Worm (Caenorhabditis elegans) whole organism, L1 larva: ENCODE measurements around the gene F48G7.12.

Source experiments
- C04F5.9 ChIP-seq: sonication (generic microtip); optimal IDR thresholded peaks from 2 replicates; lab custom pipeline; 2016; ENCODE audit warnings: missing genetic modification characterization, missing compliant biosample characterization
- C16A3.4 ChIP-seq: fragments of 150-350 bp; optimal IDR thresholded peaks from 2 replicates; lab custom pipeline; 2014; ENCODE audit warnings: missing biosample characterization, missing genetic modification characterization
- C34B4.2 ChIP-seq: sonication (generic microtip); optimal IDR thresholded peaks from 2 replicates; lab custom pipeline; 2017; ENCODE audit warnings: mild to moderate bottlenecking, missing genetic modification characterization, missing compliant biosample characterization
- aly-2 ChIP-seq: fragments of 150-350 bp; optimal IDR thresholded peaks from 2 replicates; lab custom pipeline; 2014; ENCODE audit warnings: missing biosample characterization, missing genetic modification characterization
- ama-1 ChIP-seq: fragments of 150-350 bp; optimal IDR thresholded peaks from 2 replicates; lab custom pipeline; 2014
- blmp-1 ChIP-seq: fragments of 150-350 bp; optimal IDR thresholded peaks from 2 replicates; lab custom pipeline; 2014; ENCODE audit warnings: missing biosample characterization, missing genetic modification characterization
- ceh-82 ChIP-seq, 3 experiments: fragments of 150-350 bp in 1 of 3; sonication (generic microtip) in 2 of 3; optimal IDR thresholded peaks; 2 replicates each; lab custom pipeline; 2014 to 2017; ENCODE audit warnings: missing biosample characterization in 3 of 3, missing genetic modification characterization in 3 of 3
- ceh-90 ChIP-seq: sonication (generic microtip); optimal IDR thresholded peaks from 2 replicates; lab custom pipeline; 2016; ENCODE audit warnings: missing genetic modification characterization, missing compliant biosample characterization
- dpl-1 ChIP-seq, 3 experiments: fragments of 150-350 bp in 2 of 3; sonication (generic microtip) in 1 of 3; optimal IDR thresholded peaks; 2 replicates each; lab custom pipeline; 2014 to 2017; ENCODE audit warnings: missing biosample characterization in 3 of 3, missing genetic modification characterization in 3 of 3, missing genetic modification reagents in 3 of 3
- efl-1 ChIP-seq, 4 experiments: fragments of 150-350 bp; optimal IDR thresholded peaks in 3 of 4; peaks in 1 of 4; 1 replicate in 1 of 4; 2 replicates in 3 of 4; lab custom pipeline; 2014; ENCODE audit warnings: missing biosample characterization in 2 of 4, missing genetic modification characterization in 2 of 4, missing genetic modification reagents in 2 of 4
- efl-3 ChIP-seq: fragments of 200-800 bp; sonication (Bioruptor generic); optimal IDR thresholded peaks from 2 replicates; lab custom pipeline; 2018; ENCODE audit warnings: mild to moderate bottlenecking, missing genetic modification characterization, missing compliant biosample characterization
- egl-13 ChIP-seq: sonication (generic microtip); optimal IDR thresholded peaks from 2 replicates; lab custom pipeline; 2016; ENCODE audit warnings: missing genotype, missing genetic modification reagents, missing genetic modification characterization, missing compliant biosample characterization
- egl-27 ChIP-seq, 2 experiments: fragments of 150-350 bp in 1 of 2; sonication (generic microtip); optimal IDR thresholded peaks; 3 replicates each; lab custom pipeline; 2017 to 2018; ENCODE audit warnings: missing biosample characterization in 2 of 2, missing genetic modification characterization in 2 of 2, missing genetic modification reagents in 2 of 2
- fkh-4 ChIP-seq: sonication (generic microtip); optimal IDR thresholded peaks from 2 replicates; lab custom pipeline; 2016; ENCODE audit warnings: missing compliant biosample characterization, missing genetic modification characterization, borderline replicate concordance
- fkh-8 ChIP-seq: sonication (generic microtip); optimal IDR thresholded peaks from 2 replicates; lab custom pipeline; 2016; ENCODE audit warnings: mild to moderate bottlenecking, missing genetic modification characterization, missing compliant biosample characterization
- hlh-17 ChIP-seq: fragments of 200-800 bp; sonication (Bioruptor generic); optimal IDR thresholded peaks from 2 replicates; lab custom pipeline; 2018; ENCODE audit warnings: missing genetic modification characterization, mild to moderate bottlenecking, missing compliant biosample characterization, moderate library complexity, borderline replicate concordance
- hlh-4 ChIP-seq: sonication (generic microtip); optimal IDR thresholded peaks from 2 replicates; lab custom pipeline; 2016; ENCODE audit warnings: mild to moderate bottlenecking, missing genetic modification characterization, missing compliant biosample characterization
- hpl-2 ChIP-seq: fragments of 150-350 bp; optimal IDR thresholded peaks from 2 replicates; lab custom pipeline; 2014; ENCODE audit warnings: missing biosample characterization, missing genetic modification reagents, missing genetic modification characterization
- jun-1 ChIP-seq: fragments of 150-350 bp; optimal IDR thresholded peaks from 2 replicates; lab custom pipeline; 2014; ENCODE audit warnings: missing biosample characterization, missing genetic modification reagents, missing genetic modification characterization
- lin-15B ChIP-seq: fragments of 150-350 bp; sonication (generic microtip); optimal IDR thresholded peaks from 3 replicates; lab custom pipeline; 2014; ENCODE audit warnings: missing biosample characterization, missing genetic modification characterization
- lin-35 ChIP-seq, 2 experiments: fragments of 150-350 bp; optimal IDR thresholded peaks; 2 replicates each; lab custom pipeline; 2014; ENCODE audit warnings: missing biosample characterization in 2 of 2, missing genetic modification characterization in 2 of 2, missing genetic modification reagents in 2 of 2
- lir-3 ChIP-seq: sonication (generic microtip); optimal IDR thresholded peaks from 2 replicates; lab custom pipeline; 2016; ENCODE audit warnings: mild to moderate bottlenecking, missing genetic modification characterization, moderate library complexity, missing compliant biosample characterization; ENCODE audit not compliant: poor library complexity
- nhr-19 ChIP-seq: fragments of 200-800 bp; sonication (Bioruptor generic); conservative IDR thresholded peaks from 2 replicates; pipeline ENCODE4 v1.3.6; 2022; ENCODE audit warnings: missing genetic modification characterization, missing compliant biosample characterization
- nhr-20 ChIP-seq: sonication (generic microtip); optimal IDR thresholded peaks from 2 replicates; lab custom pipeline; 2016; ENCODE audit warnings: mild to moderate bottlenecking, missing genetic modification characterization, missing compliant biosample characterization
- nhr-85 ChIP-seq: sonication (generic microtip); peaks from one replicate; lab custom pipeline; 2016; ENCODE audit warnings: missing genetic modification characterization, inconsistent platforms, missing compliant biosample characterization
- pqm-1 ChIP-seq: sonication (generic microtip); optimal IDR thresholded peaks from 3 replicates; lab custom pipeline; 2017; ENCODE audit warnings: missing biosample characterization, missing genetic modification characterization
- snpc-4 ChIP-seq: fragments of 150-350 bp; optimal IDR thresholded peaks from 2 replicates; lab custom pipeline; 2014; ENCODE audit warnings: missing biosample characterization, missing genetic modification characterization
- snu-23 ChIP-seq: sonication (generic microtip); optimal IDR thresholded peaks from 2 replicates; lab custom pipeline; 2016; ENCODE audit warnings: missing genetic modification characterization, missing compliant biosample characterization
- sox-4 ChIP-seq: sonication (generic microtip); optimal IDR thresholded peaks from 2 replicates; lab custom pipeline; 2016; ENCODE audit warnings: missing genetic modification characterization, missing compliant biosample characterization
- sptf-1 ChIP-seq: fragments of 150-350 bp; optimal IDR thresholded peaks from 2 replicates; lab custom pipeline; 2014; ENCODE audit warnings: missing biosample characterization, missing genetic modification characterization
- sup-37 ChIP-seq: fragments of 200-800 bp; sonication (Bioruptor generic); optimal IDR thresholded peaks from 2 replicates; lab custom pipeline; 2018; ENCODE audit warnings: mild to moderate bottlenecking, missing genetic modification characterization, missing compliant biosample characterization
- tbx-2 ChIP-seq: sonication (generic microtip); optimal IDR thresholded peaks from 2 replicates; lab custom pipeline; 2016; ENCODE audit warnings: missing genetic modification characterization, missing compliant biosample characterization
- vab-15 ChIP-seq: sonication (generic microtip); optimal IDR thresholded peaks from 2 replicates; lab custom pipeline; 2017; ENCODE audit warnings: missing genotype, mild to moderate bottlenecking, missing genetic modification characterization, missing compliant biosample characterization
- ztf-11 ChIP-seq, 2 experiments: sonication (generic microtip); optimal IDR thresholded peaks; 2 replicates each; lab custom pipeline; 2016 to 2017; ENCODE audit warnings: missing genetic modification characterization in 2 of 2, missing biosample characterization in 1 of 2, missing compliant biosample characterization in 1 of 2

The F48G7.12 gene

DNA sequence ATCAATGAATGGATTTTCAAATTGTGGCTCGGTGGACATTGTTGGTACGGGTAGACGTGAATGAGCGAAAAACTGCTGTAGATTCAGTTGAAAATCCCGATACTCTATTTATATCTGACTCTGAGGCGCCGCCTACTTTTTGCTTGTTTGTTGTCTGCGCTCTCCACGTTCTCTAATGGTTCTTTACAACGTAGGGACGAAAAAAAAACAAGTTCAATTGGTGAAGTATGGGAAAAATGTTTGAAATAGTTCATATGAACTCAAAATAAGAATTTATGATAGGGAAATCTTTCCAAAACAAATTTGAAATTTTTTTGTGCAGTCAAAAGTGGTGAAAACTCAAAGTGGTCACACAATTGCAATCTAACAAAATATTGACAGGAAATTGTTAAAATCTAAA lies 11.2 kb downstream of the F48G7.12 start, which contains the start of gene F48G7.10:
F48G7.10 (minus strand) TSS at position 101 of the 400 bp plus-strand sequence.
- TF ChIP-seq pqm-1 (tag; lab: Kevin White, UChicago) = no peak
- no peak for TF ChIP-seq sup-37 (GFP tag; lab: Kevin White, UChicago)
- TF ChIP-seq nhr-85 (tag; lab: Kevin White, UChicago) = peak; percentile 58
- no peak for TF ChIP-seq fkh-4 (tag; lab: Kevin White, UChicago)
- TF ChIP-seq sox-4 (tag; lab: Kevin White, UChicago) = no peak

ce11 chrV:631832-632231 lies 14.2 kb downstream of the F48G7.12 start:
- TF ChIP-seq egl-27 (tag; optimal IDR thresholded peaks at IDR 0.05; lab: Kevin White, UChicago) (no peak), blmp-1 (tag; lab: Kevin White, UChicago) (no peak), lir-3 (no peak), egl-13 (tag; lab: Kevin White, UChicago) (no peak), snpc-4 (tag; lab: Kevin White, UChicago) (no peak), snu-23 (GFP tag; lab: Kevin White, UChicago) (peak; percentile 30), lin-15B (tag; lab: Kevin White, UChicago) (no peak), efl-3 (GFP tag; lab: Kevin White, UChicago) (no peak), lin-35 (GFP tag; optimal IDR thresholded peaks at IDR 0.05; lab: Kevin White, UChicago) (peak in 1 of 2 experiments; percentile 32), hlh-17 (no peak), sup-37 (GFP tag; lab: Kevin White, UChicago) (no peak), C34B4.2 (tag; lab: Kevin White, UChicago) (no peak), nhr-20 (tag; lab: Kevin White, UChicago) (peak; percentile 29), efl-1 (optimal IDR thresholded peaks at IDR 0.05; lab: Kevin White, UChicago) (peak; percentile 11 to 22), efl-1 (GFP tag; optimal IDR thresholded peaks at IDR 0.05 in 1 of 2; lab: Kevin White, UChicago) (peak in 1 of 2 experiments; percentile 62), C16A3.4 (tag; lab: Kevin White, UChicago) (no peak), ceh-82 (tag; optimal IDR thresholded peaks at IDR 0.05; lab: Kevin White, UChicago) (no peak), dpl-1 (GFP tag; optimal IDR thresholded peaks at IDR 0.05; lab: Kevin White, UChicago) (no peak), nhr-85 (tag; lab: Kevin White, UChicago) (no peak), sox-4 (tag; lab: Kevin White, UChicago) (no peak), hpl-2 (GFP tag; lab: Kevin White, UChicago) (no peak), hlh-4 (tag; lab: Kevin White, UChicago) (no peak)

ce11 chrV:628527-628926 lies 17.5 kb downstream of the F48G7.12 start, which contains the start of gene F48G7.9:
F48G7.9 (minus strand) TSS chrV:628627.
- TF ChIP-seq sptf-1 (tag; lab: Kevin White, UChicago) = no peak
- TF ChIP-seq jun-1 (tag; lab: Kevin White, UChicago) = no peak
- no peak for TF ChIP-seq aly-2
- TF ChIP-seq snu-23 (GFP tag; lab: Kevin White, UChicago) = no peak
- no peak for TF ChIP-seq fkh-4 (tag; lab: Kevin White, UChicago)
- no peak for TF ChIP-seq C16A3.4 (tag; lab: Kevin White, UChicago)
- no peak for TF ChIP-seq ceh-90 (tag; lab: Kevin White, UChicago)
- no peak for TF ChIP-seq nhr-19
- TF ChIP-seq, all 84 proteins: peak for 0

DNA sequence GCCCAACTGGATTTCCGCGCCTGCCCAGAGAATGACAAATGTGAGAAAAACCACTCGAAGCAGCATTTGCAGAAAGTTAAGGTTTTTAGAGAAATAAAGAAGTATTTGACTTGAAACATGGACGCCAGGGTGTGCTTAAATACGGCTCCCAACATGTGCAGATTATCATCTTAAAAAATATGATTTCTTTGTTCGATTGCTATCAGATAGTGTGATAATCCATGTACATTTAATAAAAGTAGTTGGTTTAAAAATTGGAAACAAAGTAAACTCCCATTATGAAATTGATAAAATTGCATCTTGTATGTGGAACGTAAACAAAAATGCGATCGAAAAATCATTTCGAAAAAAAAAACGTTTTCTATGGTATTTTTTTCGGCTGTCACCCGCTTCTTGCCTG lies 18.4 kb downstream of the F48G7.12 start, which contains the start of gene F48G7.8:
F48G7.8 (minus strand) TSS at position 101 of the 400 bp plus-strand sequence.
- no peak for TF ChIP-seq C04F5.9 (tag; lab: Kevin White, UChicago)
- TF ChIP-seq pqm-1 (tag; lab: Kevin White, UChicago) = no peak
- TF ChIP-seq egl-13 (tag; lab: Kevin White, UChicago) = no peak
- no peak for TF ChIP-seq vab-15
- no peak for TF ChIP-seq tbx-2 (tag; lab: Kevin White, UChicago)
- TF ChIP-seq lin-35 (GFP tag; optimal IDR thresholded peaks at IDR 0.05; lab: Kevin White, UChicago) = no peak
- no peak for TF ChIP-seq ztf-11 (tag; optimal IDR thresholded peaks at IDR 0.05; lab: Kevin White, UChicago)
- no peak for TF ChIP-seq fkh-8 (tag; lab: Kevin White, UChicago)
- no peak for TF ChIP-seq nhr-20 (tag; lab: Kevin White, UChicago)
- no peak for TF ChIP-seq ama-1 (lab: Kevin White, UChicago)
- TF ChIP-seq hlh-4 (tag; lab: Kevin White, UChicago) = no peak
- TF ChIP-seq ceh-82 (tag; optimal IDR thresholded peaks at IDR 0.05; lab: Kevin White, UChicago) = no peak
- TF ChIP-seq snpc-4 (tag; lab: Kevin White, UChicago) = no peak
